Worm (Caenorhabditis elegans) whole organism, L4/young adult: ENCODE results near the gene bath-21.

Experiments
- W03F9.2 ChIP-seq: fragments of 150-350 bp; optimal IDR thresholded peaks from 2 replicates; lab custom pipeline; 2014; ENCODE audit warnings: missing biosample characterization, missing genetic modification characterization
- dao-5 ChIP-seq: sonication (generic microtip); optimal IDR thresholded peaks from 2 replicates; lab custom pipeline; 2016; ENCODE audit warnings: missing genotype, missing genetic modification characterization, moderate library complexity, missing compliant biosample characterization
- him-1 ChIP-seq: sonication (generic microtip); optimal IDR thresholded peaks from 2 replicates; lab custom pipeline; 2016; ENCODE audit warnings: missing genotype, missing genetic modification reagents, missing genetic modification characterization, missing compliant biosample characterization

DNA sequence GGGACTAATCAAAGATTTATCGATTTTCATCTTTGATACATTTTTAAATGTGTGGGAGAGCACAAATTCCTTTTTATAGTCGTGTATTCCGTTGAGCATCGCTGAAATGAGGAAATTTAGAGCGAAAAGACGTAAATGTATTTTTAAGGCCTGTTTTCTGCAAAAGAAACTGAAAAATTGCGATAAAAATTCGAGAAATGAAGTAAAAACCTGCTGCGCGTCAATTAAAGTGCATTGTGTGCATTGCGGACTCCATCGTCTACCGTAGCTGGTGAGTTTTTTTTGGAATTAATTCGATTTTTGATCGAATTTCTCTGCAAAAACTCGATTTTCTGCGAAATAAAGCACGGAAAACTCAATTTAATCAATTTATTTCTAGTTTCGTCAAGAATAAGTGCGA, 12.9 kb upstream of the bath-21 start, which contains the start of gene bath-19:
- TF ChIP-seq dao-5 (tag; lab: Kevin White, UChicago) (no peak), him-1 (tag; lab: Kevin White, UChicago) (no peak), W03F9.2 (tag; lab: Kevin White, UChicago) (no peak)
